Worm (Caenorhabditis elegans): ENCODE measurements around the gene W02B3.3.

Gene W02B3.3

DNA sequence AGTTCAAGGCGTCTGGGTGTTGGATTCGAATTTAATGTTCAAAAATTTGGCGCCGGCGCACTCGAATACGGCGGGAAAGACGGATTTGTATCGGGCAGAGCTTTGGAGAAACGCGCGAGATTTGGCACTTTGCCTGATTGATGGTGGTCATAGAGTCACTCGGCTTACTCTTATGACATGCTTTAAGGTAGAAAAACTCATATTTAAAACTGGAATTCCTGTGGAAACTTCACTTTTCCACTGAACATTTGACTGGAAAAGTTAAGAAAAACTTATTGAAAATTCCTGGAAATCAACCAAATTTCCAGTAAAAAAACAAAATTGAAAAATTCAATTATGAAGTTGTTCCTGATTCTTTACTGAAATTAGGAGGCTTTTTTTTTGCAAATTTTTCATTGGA is 23.6 kb downstream of the W02B3.3 start:
- no peak for TF ChIP-seq tab-1 (GFP tag; IDR thresholded peaks at IDR 0.05)
- no peak for TF ChIP-seq T22C8.4 (GFP tag; IDR thresholded peaks at IDR 0.05)
- no peak for TF ChIP-seq cog-1 (tag; optimal IDR thresholded peaks at IDR 0.05)
- TF ChIP-seq med-1 (GFP tag; optimal IDR thresholded peaks at IDR 0.05; ENCODE audit: insufficient read depth), result no peak

DNA sequence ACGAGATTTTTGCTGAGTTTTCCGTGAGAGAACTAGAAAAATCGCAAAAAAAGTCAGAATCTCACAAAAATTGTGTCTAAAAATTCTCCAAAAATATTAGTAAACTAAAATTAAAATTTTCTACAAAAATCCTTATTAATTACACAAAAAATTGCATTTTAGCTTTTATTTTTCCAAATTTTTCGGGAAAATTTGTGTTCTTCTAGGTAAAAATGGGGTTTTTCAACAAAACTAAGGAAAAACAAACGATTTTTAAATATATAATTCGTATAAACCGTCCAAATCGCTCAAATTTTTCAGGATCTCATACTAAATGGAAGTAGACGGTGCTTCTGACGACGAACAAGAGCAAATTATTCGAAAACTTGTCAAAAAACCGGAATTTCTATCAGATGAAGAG is 26.5 kb downstream of the W02B3.3 start, which contains the start of gene W06E11.1:
Gene W06E11.1 (plus strand): TSS at position 301 of the 400 bp plus-strand sequence.
- no peak for TF ChIP-seq ztf-23 (GFP tag; IDR thresholded peaks at IDR 0.05)
- no peak for TF ChIP-seq flt-1 (GFP tag; IDR thresholded peaks at IDR 0.05)
- no peak for TF ChIP-seq ztf-29 (GFP tag; IDR thresholded peaks at IDR 0.05)
- TF ChIP-seq tab-1 (GFP tag; IDR thresholded peaks at IDR 0.05), result no peak

DNA sequence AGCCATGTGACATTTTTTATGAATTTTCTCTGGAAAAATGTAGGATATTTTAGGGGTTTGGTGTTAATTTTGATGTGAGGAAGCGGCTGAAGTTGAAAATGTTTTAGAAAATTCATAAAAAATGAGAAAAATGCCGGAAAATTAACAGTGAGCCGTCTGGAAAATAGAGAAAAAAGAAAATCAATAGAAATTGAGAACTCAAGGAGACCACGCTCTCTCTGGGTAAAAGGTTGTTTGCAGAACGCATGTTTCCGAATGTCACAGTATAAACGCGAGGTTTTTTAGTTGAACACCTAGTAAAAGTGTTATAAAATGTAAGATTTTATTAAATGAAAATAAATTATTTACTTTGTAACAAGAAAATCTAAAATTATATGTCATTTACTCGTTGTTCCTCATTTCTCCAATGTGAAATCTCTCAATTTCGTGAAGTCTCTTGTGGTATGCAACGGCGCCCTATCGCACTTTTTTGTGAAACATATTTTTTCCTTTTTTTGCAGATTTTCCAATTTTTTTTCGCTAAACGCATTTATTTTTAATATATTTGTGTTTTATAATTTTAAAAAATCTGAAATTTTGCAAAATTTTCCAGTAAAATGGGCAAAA is 27.9 kb downstream of the W02B3.3 start, which contains the start of the genes tag-266 and tag-267:
Gene tag-266 (minus strand): TSS at position 29 of the 606 bp plus-strand sequence.
Gene tag-267 (plus strand): TSS at position 593 of the 606 bp plus-strand sequence.
- TF ChIP-seq klf-2 (GFP tag; conservative IDR thresholded peaks at IDR 0.05) (peak; percentile 74), ref-1 (GFP tag; conservative IDR thresholded peaks at IDR 0.05) (no peak), ztf-23 (GFP tag; IDR thresholded peaks at IDR 0.05) (peak; percentile 81), flt-1 (GFP tag; IDR thresholded peaks at IDR 0.05) (peak; percentile 81; the same call in 1 of the 2 replicates), T22C8.4 (GFP tag; IDR thresholded peaks at IDR 0.05) (peak; percentile 57; the same call in 1 of the 2 replicates), med-1 (GFP tag; optimal IDR thresholded peaks at IDR 0.05; ENCODE audit: insufficient read depth) (no peak), ztf-29 (GFP tag; IDR thresholded peaks at IDR 0.05) (no peak), tab-1 (GFP tag; IDR thresholded peaks at IDR 0.05) (no peak), cog-1 (tag; optimal IDR thresholded peaks at IDR 0.05) (peak; percentile 94)

DNA sequence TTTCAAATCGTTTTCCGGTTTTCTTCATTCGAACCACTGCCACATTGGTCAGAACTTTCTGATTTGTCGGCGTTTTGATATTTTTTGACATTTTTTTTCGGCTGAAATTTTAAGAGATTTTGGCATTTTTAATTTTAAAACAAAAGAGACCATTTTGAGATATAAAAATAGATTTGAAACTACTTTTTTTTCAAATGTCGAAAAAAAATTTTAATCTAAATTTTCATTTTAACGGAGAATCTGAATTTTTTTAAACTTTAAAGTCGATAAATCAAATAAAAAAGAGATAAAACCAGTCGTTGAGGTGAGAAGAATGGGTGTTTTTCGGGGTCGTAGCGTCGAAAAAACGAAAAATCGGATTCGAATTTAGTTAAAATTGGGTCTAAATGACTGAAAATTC is 29.9 kb downstream of the W02B3.3 start, which contains the start of gene sbds-1:
Gene sbds-1 (minus strand): TSS at position 101 of the 400 bp plus-strand sequence.
- TF ChIP-seq T22C8.4 (GFP tag; IDR thresholded peaks at IDR 0.05), result no peak
- no peak for TF ChIP-seq tab-1 (GFP tag; IDR thresholded peaks at IDR 0.05)
- no peak for TF ChIP-seq klf-2 (GFP tag; conservative IDR thresholded peaks at IDR 0.05)
- TF ChIP-seq ztf-23 (GFP tag; IDR thresholded peaks at IDR 0.05), result no peak
- no peak for TF ChIP-seq ztf-29 (GFP tag; IDR thresholded peaks at IDR 0.05)
- TF ChIP-seq ref-1 (GFP tag; conservative IDR thresholded peaks at IDR 0.05), result no peak
- TF ChIP-seq cog-1 (tag; optimal IDR thresholded peaks at IDR 0.05), result no peak

DNA sequence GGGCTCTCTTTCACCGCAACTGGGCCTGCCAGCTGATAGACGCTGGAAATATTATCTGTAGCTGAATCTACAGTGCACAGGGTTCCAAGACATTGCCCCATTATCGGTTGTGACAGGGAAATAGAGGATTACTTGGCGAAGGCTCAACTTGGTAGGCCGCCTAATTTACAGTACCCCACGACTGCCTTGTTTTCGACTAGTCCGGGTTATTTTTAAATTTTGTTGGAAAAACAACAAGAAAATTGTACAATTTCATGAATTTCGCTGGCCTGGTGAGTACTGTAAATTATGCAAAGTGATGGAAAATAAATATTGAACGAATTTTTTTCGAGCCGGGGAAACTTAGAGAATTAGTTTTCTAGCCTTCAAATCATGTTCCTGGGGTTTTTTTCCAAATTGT is 32.2 kb downstream of the W02B3.3 start, which contains the start of gene T19C3.7:
Gene T19C3.7 (minus strand): TSS at position 101 of the 400 bp plus-strand sequence.
- no peak for TF ChIP-seq tab-1 (GFP tag; IDR thresholded peaks at IDR 0.05)
- no peak for TF ChIP-seq cog-1 (tag; optimal IDR thresholded peaks at IDR 0.05)
- TF ChIP-seq flt-1 (GFP tag; IDR thresholded peaks at IDR 0.05), result no peak
- no peak for TF ChIP-seq klf-2 (GFP tag; conservative IDR thresholded peaks at IDR 0.05)
- TF ChIP-seq ztf-23 (GFP tag; IDR thresholded peaks at IDR 0.05), result no peak
- TF ChIP-seq ref-1 (GFP tag; conservative IDR thresholded peaks at IDR 0.05), result no peak
- TF ChIP-seq T22C8.4 (GFP tag; IDR thresholded peaks at IDR 0.05), result no peak
- no peak for TF ChIP-seq med-1 (GFP tag; optimal IDR thresholded peaks at IDR 0.05; ENCODE audit: insufficient read depth)
- TF ChIP-seq ztf-29 (GFP tag; IDR thresholded peaks at IDR 0.05), result no peak

DNA sequence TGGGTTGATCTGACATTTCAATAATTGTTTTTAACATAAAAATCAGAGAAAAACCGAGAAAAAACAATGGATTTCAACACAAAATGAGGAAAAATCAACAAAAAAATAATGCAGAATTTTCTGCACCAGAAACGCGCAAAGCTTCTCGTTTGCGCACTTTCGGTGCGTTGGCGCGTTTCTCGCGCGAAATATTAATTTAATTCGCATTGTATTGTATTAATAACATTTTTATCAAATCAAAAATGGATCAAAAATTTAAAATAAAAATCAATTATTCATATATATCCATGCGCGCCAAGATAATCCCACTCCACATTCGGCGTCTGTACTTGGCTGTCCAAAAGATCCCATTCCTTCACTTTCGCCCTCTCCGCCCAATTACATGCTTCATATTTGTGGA is 33.6 kb downstream of the W02B3.3 start, which contains the start of gene fem-2:
Gene fem-2 (minus strand): TSS at position 9 of the 400 bp plus-strand sequence.
- TF ChIP-seq med-1 (GFP tag; optimal IDR thresholded peaks at IDR 0.05; ENCODE audit: insufficient read depth) (no peak), flt-1 (GFP tag; IDR thresholded peaks at IDR 0.05) (no peak)

DNA sequence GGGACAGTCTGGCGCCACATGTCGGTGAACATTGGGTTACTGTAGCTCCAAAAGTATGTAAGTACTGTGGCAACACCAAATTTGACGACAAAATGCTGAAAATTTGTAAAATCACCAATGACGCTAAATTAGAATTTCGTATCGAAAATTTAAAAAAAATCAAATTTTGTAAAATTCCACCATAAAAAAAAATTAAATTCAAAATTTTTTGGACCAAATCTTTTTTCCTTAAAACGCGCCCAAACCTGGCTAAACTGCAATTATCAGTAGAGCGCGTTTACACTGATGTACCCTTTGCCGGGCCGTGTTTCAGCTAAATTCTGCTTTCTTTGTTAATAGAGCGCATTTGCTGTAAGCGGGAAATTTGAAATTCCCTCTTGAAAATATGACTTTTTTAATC is 36.8 kb downstream of the W02B3.3 start, which contains the start of gene T19C3.6:
Gene T19C3.6 (minus strand): TSS at position 101 of the 400 bp plus-strand sequence.
- TF ChIP-seq cog-1 (tag; optimal IDR thresholded peaks at IDR 0.05) (no peak), med-1 (GFP tag; optimal IDR thresholded peaks at IDR 0.05; ENCODE audit: insufficient read depth) (no peak), klf-2 (GFP tag; conservative IDR thresholded peaks at IDR 0.05) (no peak), flt-1 (GFP tag; IDR thresholded peaks at IDR 0.05) (no peak), ztf-23 (GFP tag; IDR thresholded peaks at IDR 0.05) (no peak), T22C8.4 (GFP tag; IDR thresholded peaks at IDR 0.05) (no peak), ztf-29 (GFP tag; IDR thresholded peaks at IDR 0.05) (no peak), ref-1 (GFP tag; conservative IDR thresholded peaks at IDR 0.05) (no peak), tab-1 (GFP tag; IDR thresholded peaks at IDR 0.05) (no peak)

DNA sequence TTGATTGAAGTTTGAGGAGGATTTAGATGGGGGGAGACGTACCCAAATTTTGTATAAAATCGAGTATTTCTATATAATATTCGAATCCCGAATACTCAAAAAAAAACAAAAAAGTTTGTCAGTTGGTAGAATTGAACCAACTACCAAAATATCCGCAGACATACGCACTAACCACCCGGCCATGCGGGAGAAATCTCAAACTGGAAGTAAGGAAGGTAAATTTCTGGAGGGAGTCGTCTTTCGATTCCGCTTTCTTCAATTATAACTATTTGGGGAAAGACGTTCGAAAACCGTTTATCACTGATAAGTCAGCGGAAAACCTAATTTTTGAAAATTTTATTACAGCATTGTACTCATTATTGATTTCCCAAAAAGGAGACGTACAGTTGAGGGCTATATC is 39.3 kb downstream of the W02B3.3 start:
- peak; percentile 73 for TF ChIP-seq flt-1 (GFP tag; IDR thresholded peaks at IDR 0.05)
- TF ChIP-seq ztf-23 (GFP tag; IDR thresholded peaks at IDR 0.05), result peak; percentile 54; the same call in 1 of the 2 replicates
- TF ChIP-seq ref-1 (GFP tag; conservative IDR thresholded peaks at IDR 0.05), result 0 out of 2 replicates have a peak, but pooled peaks have one; percentile 16
- peak; percentile 51; the same call in 1 of the 2 replicates for TF ChIP-seq klf-2 (GFP tag; conservative IDR thresholded peaks at IDR 0.05)
- TF ChIP-seq tab-1 (GFP tag; IDR thresholded peaks at IDR 0.05), result peak; percentile 10; the same call in 1 of the 2 replicates

DNA sequence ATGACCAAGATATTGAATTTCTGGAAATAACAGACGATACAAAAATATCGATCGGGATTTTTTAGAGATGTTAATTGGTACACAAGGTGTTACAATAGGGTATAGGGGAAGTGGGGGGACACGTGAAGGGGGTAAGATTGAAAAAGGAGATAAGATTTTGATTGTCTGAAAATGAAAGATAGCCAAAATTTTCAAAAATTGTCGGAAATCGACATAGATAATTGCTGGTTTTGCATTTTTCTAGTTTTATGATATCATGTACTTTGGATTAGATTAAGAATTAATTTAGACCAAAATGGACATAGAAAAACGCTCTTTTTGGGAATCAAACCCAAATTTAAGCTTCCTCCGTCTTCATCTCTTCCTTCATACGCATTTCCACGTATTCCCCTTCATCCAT is 40.4 kb downstream of the W02B3.3 start, which contains the start of gene T19C3.5:
Gene T19C3.5 (minus strand): TSS at position 101 of the 400 bp plus-strand sequence.
- TF ChIP-seq flt-1 (GFP tag; IDR thresholded peaks at IDR 0.05) (no peak), T22C8.4 (GFP tag; IDR thresholded peaks at IDR 0.05) (no peak), ztf-23 (GFP tag; IDR thresholded peaks at IDR 0.05) (no peak), ref-1 (GFP tag; conservative IDR thresholded peaks at IDR 0.05) (no peak), klf-2 (GFP tag; conservative IDR thresholded peaks at IDR 0.05) (no peak)

DNA sequence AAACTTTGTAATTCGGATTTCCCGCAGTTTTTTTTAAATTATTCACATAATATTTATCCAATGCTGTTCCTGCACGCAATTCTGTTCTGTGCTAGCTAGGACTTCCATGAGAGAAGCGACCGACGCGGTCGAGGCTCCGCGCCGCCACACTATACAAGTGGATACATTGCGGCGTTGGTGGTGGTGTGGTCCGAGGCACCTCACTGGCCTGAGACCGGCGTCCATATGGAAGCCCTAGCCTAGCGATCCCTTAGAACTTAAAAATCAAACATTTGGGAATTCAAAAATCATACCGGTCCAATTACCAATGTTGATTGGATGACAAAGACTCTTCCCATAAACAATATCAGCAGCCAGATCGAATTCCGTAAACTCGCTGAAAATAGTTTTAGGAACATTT is 42.1 kb downstream of the W02B3.3 start:
- TF ChIP-seq T22C8.4 (GFP tag; IDR thresholded peaks at IDR 0.05), result no peak
- no peak for TF ChIP-seq med-1 (GFP tag; optimal IDR thresholded peaks at IDR 0.05; ENCODE audit: insufficient read depth)
- TF ChIP-seq klf-2 (GFP tag; conservative IDR thresholded peaks at IDR 0.05), result no peak
- no peak for TF ChIP-seq flt-1 (GFP tag; IDR thresholded peaks at IDR 0.05)
- no peak for TF ChIP-seq ref-1 (GFP tag; conservative IDR thresholded peaks at IDR 0.05)
- no peak for TF ChIP-seq tab-1 (GFP tag; IDR thresholded peaks at IDR 0.05)
- no peak for TF ChIP-seq ztf-23 (GFP tag; IDR thresholded peaks at IDR 0.05)
- no peak for TF ChIP-seq cog-1 (tag; optimal IDR thresholded peaks at IDR 0.05)
- no peak for TF ChIP-seq ztf-29 (GFP tag; IDR thresholded peaks at IDR 0.05)

Measured in whole organism, midembryonic.